Worm (Caenorhabditis elegans) whole organism, midembryonic: ENCODE data around the gene ubl-1.

Source experiments
- flt-1 ChIP-seq: fragments of 200-800 bp; sonication (Bioruptor generic); IDR thresholded peaks from 2 replicates; pipeline ENCODE4 v1.3.6; 2022; ENCODE audit warnings: missing genetic modification characterization, missing compliant biosample characterization
- med-1 ChIP-seq: sonication (generic microtip); optimal IDR thresholded peaks from 2 replicates; lab custom pipeline; 2017; ENCODE audit warnings: missing genetic modification characterization, mild to moderate bottlenecking, missing compliant biosample characterization, antibody characterized with exemption, missing genetic modification reagents; ENCODE audit not compliant: insufficient read depth
- ref-1 ChIP-seq: fragments of 200-800 bp; sonication (Bioruptor generic); conservative IDR thresholded peaks from 2 replicates; pipeline ENCODE4 v1.3.6; 2022; ENCODE audit warnings: missing genetic modification reagents, missing genetic modification characterization, missing compliant biosample characterization
- tab-1 ChIP-seq: fragments of 200-800 bp; sonication (Bioruptor generic); IDR thresholded peaks from 2 replicates; pipeline ENCODE4 v1.3.6; 2022; ENCODE audit warnings: missing genetic modification characterization, missing compliant biosample characterization
- ztf-29 ChIP-seq: fragments of 200-800 bp; sonication (Bioruptor generic); IDR thresholded peaks from 2 replicates; pipeline ENCODE4 v1.3.6; 2022; ENCODE audit warnings: missing genetic modification reagents, missing genetic modification characterization, missing compliant biosample characterization

DNA sequence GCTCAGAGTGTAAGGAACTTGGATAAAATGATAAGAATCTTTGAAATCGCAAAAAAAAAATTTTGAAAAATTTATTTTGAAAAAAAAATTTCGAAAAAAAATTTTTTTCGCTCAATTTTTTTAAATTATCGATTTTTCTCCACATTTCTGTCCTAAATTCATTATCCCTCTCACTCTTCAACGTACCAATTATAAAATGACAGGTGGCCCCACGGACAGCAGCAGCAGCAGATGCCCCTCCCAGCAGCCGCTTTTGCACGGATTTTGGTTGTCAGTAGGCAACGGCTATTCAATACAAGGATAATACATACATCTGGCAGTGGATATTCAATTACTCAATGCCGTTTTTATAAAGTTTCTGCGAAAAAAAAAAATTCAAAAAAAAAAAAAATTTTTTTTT is 18.4 kb downstream of the ubl-1 start, which contains the start of gene sft-1:
- no peak for TF ChIP-seq flt-1 (GFP tag; lab: Robert Waterston, UW)
- no peak for TF ChIP-seq ref-1 (GFP tag; lab: Robert Waterston, UW)
- TF ChIP-seq ztf-29 = no peak
- no peak for TF ChIP-seq med-1 (GFP tag; lab: Kevin White, UChicago)
- no peak for TF ChIP-seq tab-1 (GFP tag; lab: Robert Waterston, UW)
